Worm (Caenorhabditis elegans) whole organism, L4/young adult: Measurements from ENCODE around the gene mam-1.

ENCODE experiments used
- W03F9.2 ChIP-seq: fragments of 150-350 bp; optimal IDR thresholded peaks from 2 replicates; lab custom pipeline; 2014; ENCODE audit warnings: missing biosample characterization, missing genetic modification characterization
- dao-5 ChIP-seq: sonication (generic microtip); optimal IDR thresholded peaks from 2 replicates; lab custom pipeline; 2016; ENCODE audit warnings: missing genotype, missing genetic modification characterization, moderate library complexity, missing compliant biosample characterization
- him-1 ChIP-seq: sonication (generic microtip); optimal IDR thresholded peaks from 2 replicates; lab custom pipeline; 2016; ENCODE audit warnings: missing genotype, missing genetic modification reagents, missing genetic modification characterization, missing compliant biosample characterization

- TF ChIP-seq W03F9.2 (tag; lab: Kevin White, UChicago) (no peak), him-1 (tag; lab: Kevin White, UChicago) (no peak), dao-5 (tag; lab: Kevin White, UChicago) (no peak)
Observed at ce11 chrX:933504-933903, 45.3 kb upstream of the mam-1 start, which contains the start of gene F35H12.1.
